Worm (Caenorhabditis elegans): Measurements from ENCODE around the gene Y75B8A.32.

ce11 chrIII:12367891-12368290 is 9.5 kb upstream of the Y75B8A.32 start:
- TF ChIP-seq him-1 (tag; optimal IDR thresholded peaks at IDR 0.05), result no peak
- TF ChIP-seq W03F9.2 (tag; optimal IDR thresholded peaks at IDR 0.05), result no peak
- no peak for TF ChIP-seq dao-5 (tag; optimal IDR thresholded peaks at IDR 0.05)

All from whole organism, L4/young adult.